Fruit fly (Drosophila melanogaster) whole organism, embryonic: ENCODE measurements around the gene CG32454.

Experiments used
- Antp ChIP-seq: fragments of 200-800 bp; sonication (Bioruptor generic); optimal IDR thresholded peaks from 3 replicates; lab custom pipeline; 2016; ENCODE audit warnings: missing biosample characterization, missing genetic modification characterization
- CG10654 ChIP-seq: fragments of 200-800 bp; sonication (Bioruptor generic); optimal IDR thresholded peaks from 2 replicates; lab custom pipeline; 2016; ENCODE audit warnings: missing biosample characterization, missing genetic modification characterization
- CG12236 ChIP-seq: fragments of 200-800 bp; sonication (Bioruptor generic); optimal IDR thresholded peaks from 2 replicates; lab custom pipeline; 2016; ENCODE audit warnings: missing biosample characterization, missing genetic modification characterization
- CG12391 ChIP-seq: fragments of 200-800 bp; sonication (Bioruptor generic); optimal IDR thresholded peaks from 3 replicates; lab custom pipeline; 2018; ENCODE audit warnings: missing biosample characterization, mild to moderate bottlenecking, missing genetic modification characterization, moderate library complexity
- CG15601 ChIP-seq: fragments of 200-800 bp; sonication (Bioruptor generic); optimal IDR thresholded peaks from 3 replicates; lab custom pipeline; 2019; ENCODE audit warnings: missing biosample characterization, mild to moderate bottlenecking, missing genetic modification characterization, moderate library complexity
- CG16815 ChIP-seq: fragments of 200-800 bp; sonication (Bioruptor generic); optimal IDR thresholded peaks from 3 replicates; lab custom pipeline; 2017; ENCODE audit warnings: missing biosample characterization, mild to moderate bottlenecking, missing genetic modification characterization
- CG1832 ChIP-seq: fragments of 200-800 bp; sonication (Bioruptor generic); optimal IDR thresholded peaks from 2 replicates; lab custom pipeline; 2017; ENCODE audit warnings: missing biosample characterization, mild to moderate bottlenecking, missing genetic modification characterization, inconsistent platforms
- CG2875 ChIP-seq: fragments of 200-800 bp; sonication (Bioruptor generic); optimal IDR thresholded peaks from 2 replicates; lab custom pipeline; 2017; ENCODE audit warnings: missing biosample characterization, mild to moderate bottlenecking, missing genetic modification characterization, missing genetic modification reagents
- CG31441 ChIP-seq: fragments of 200-800 bp; sonication (Bioruptor generic); IDR thresholded peaks from 2 replicates; pipeline ENCODE4 v1.3.6; 2022; ENCODE audit warnings: missing biosample characterization, missing genetic modification characterization
- CG32772 ChIP-seq: fragments of 200-800 bp; sonication (Bioruptor generic); IDR thresholded peaks from 2 replicates; pipeline ENCODE4 v1.3.6; 2022; ENCODE audit warnings: missing biosample characterization, missing genetic modification characterization
- CG34224 ChIP-seq: fragments of 200-800 bp; sonication (Bioruptor generic); IDR thresholded peaks from 3 replicates; pipeline ENCODE4 v1.3.6; 2022; ENCODE audit warnings: missing biosample characterization, missing genetic modification characterization; ENCODE audit not compliant: partially characterized antibody
- CG3847 ChIP-seq: fragments of 200-800 bp; sonication (Bioruptor generic); IDR thresholded peaks from 2 replicates; pipeline ENCODE4 v1.3.6; 2022; ENCODE audit warnings: missing biosample characterization, missing genetic modification characterization
- CG42726 ChIP-seq: fragments of 200-800 bp; sonication (Bioruptor generic); IDR thresholded peaks from 2 replicates; pipeline ENCODE4 v1.3.6; 2022; ENCODE audit warnings: missing biosample characterization, missing genetic modification characterization; ENCODE audit not compliant: partially characterized antibody
- CG4404 ChIP-seq: fragments of 200-800 bp; sonication (Bioruptor generic); IDR thresholded peaks from 2 replicates; pipeline ENCODE4 v1.3.6; 2022; ENCODE audit warnings: missing biosample characterization, missing genetic modification characterization
- CG4617 ChIP-seq: fragments of 200-800 bp; sonication (Bioruptor generic); optimal IDR thresholded peaks from 3 replicates; lab custom pipeline; 2016; ENCODE audit warnings: missing biosample characterization, missing genetic modification characterization, borderline replicate concordance
- CG6175 ChIP-seq: fragments of 200-800 bp; sonication (Bioruptor generic); IDR thresholded peaks from 3 replicates; pipeline ENCODE4 v1.3.6; 2022; ENCODE audit warnings: missing biosample characterization, missing genetic modification characterization
- CG6689 ChIP-seq: fragments of 200-800 bp; sonication (Bioruptor generic); IDR thresholded peaks from 2 replicates; pipeline ENCODE4 v1.3.6; 2022; ENCODE audit warnings: missing biosample characterization, missing genetic modification characterization
- CG9727 ChIP-seq: fragments of 200-800 bp; sonication (Bioruptor generic); optimal IDR thresholded peaks from 3 replicates; lab custom pipeline; 2017; ENCODE audit warnings: missing biosample characterization, mild to moderate bottlenecking, missing genetic modification characterization
- CG9797 ChIP-seq: fragments of 200-800 bp; sonication (Bioruptor generic); optimal IDR thresholded peaks from 3 replicates; lab custom pipeline; 2018; ENCODE audit warnings: missing biosample characterization, mild to moderate bottlenecking, missing genetic modification characterization
- CG9817 ChIP-seq: fragments of 200-800 bp; sonication (Bioruptor generic); optimal IDR thresholded peaks from 2 replicates; lab custom pipeline; 2018; ENCODE audit warnings: missing biosample characterization, mild to moderate bottlenecking, missing genetic modification characterization, moderate library complexity
- D ChIP-seq, 2 experiments: fragments of 200-800 bp in 1 of 2; fragments of >200 bp in 1 of 2; sonication (Bioruptor generic) in 1 of 2; optimal IDR thresholded peaks; 2 replicates in 1 of 2; 3 replicates in 1 of 2; lab custom pipeline; 2017; ENCODE audit warnings: mild to moderate bottlenecking in 1 of 2, missing biosample characterization in 1 of 2, missing genetic modification characterization in 1 of 2, missing genetic modification reagents in 1 of 2
- H15 ChIP-seq: fragments of 200-800 bp; sonication (Bioruptor generic); IDR thresholded peaks from 3 replicates; pipeline ENCODE4 v1.3.6; 2022; ENCODE audit warnings: missing biosample characterization, missing genetic modification characterization
- HHEX ChIP-seq: fragments of 200-800 bp; sonication (Bioruptor generic); optimal IDR thresholded peaks from 3 replicates; lab custom pipeline; 2017; ENCODE audit warnings: missing biosample characterization, mild to moderate bottlenecking, missing genetic modification characterization, missing genetic modification reagents
- HLH54F ChIP-seq: fragments of 200-800 bp; sonication (Bioruptor generic); optimal IDR thresholded peaks from 3 replicates; lab custom pipeline; 2016; ENCODE audit warnings: missing biosample characterization, missing genetic modification characterization
- Hand ChIP-seq: fragments of 200-800 bp; sonication (Bioruptor generic); optimal IDR thresholded peaks from 2 replicates; lab custom pipeline; 2017; ENCODE audit warnings: mild to moderate bottlenecking, missing biosample characterization, missing genetic modification reagents, missing genetic modification characterization
- Jarid2 ChIP-seq: fragments of 200-800 bp; sonication (Bioruptor generic); optimal IDR thresholded peaks from 3 replicates; lab custom pipeline; 2017; ENCODE audit warnings: mild to moderate bottlenecking, missing biosample characterization, missing genetic modification reagents, missing genetic modification characterization
- Oaz ChIP-seq: fragments of 200-800 bp; sonication (Bioruptor generic); IDR thresholded peaks from 2 replicates; pipeline ENCODE4 v1.3.6; 2022; ENCODE audit warnings: missing biosample characterization, missing genetic modification characterization
- PHDP ChIP-seq: fragments of 200-800 bp; sonication (Bioruptor generic); optimal IDR thresholded peaks from 3 replicates; lab custom pipeline; 2018; ENCODE audit warnings: missing biosample characterization, mild to moderate bottlenecking, missing genetic modification characterization, moderate library complexity
- Scr ChIP-seq: fragments of 200-800 bp; sonication (Bioruptor generic); IDR thresholded peaks from 2 replicates; pipeline ENCODE4 v1.3.6; 2022; ENCODE audit warnings: missing biosample characterization, missing genetic modification characterization; ENCODE audit not compliant: partially characterized antibody
- abd-A ChIP-seq: fragments of 200-800 bp; sonication (Bioruptor generic); optimal IDR thresholded peaks from 3 replicates; lab custom pipeline; 2019; ENCODE audit warnings: missing biosample characterization, mild to moderate bottlenecking, missing genetic modification characterization, moderate library complexity
- bowl ChIP-seq: fragments of 200-800 bp; sonication (Bioruptor generic); IDR thresholded peaks from 2 replicates; pipeline ENCODE4 v1.3.6; 2022; ENCODE audit warnings: missing biosample characterization, missing genetic modification characterization
- cg ChIP-seq: fragments of 200-800 bp; sonication (Bioruptor generic); optimal IDR thresholded peaks from 3 replicates; lab custom pipeline; 2019; ENCODE audit warnings: missing biosample characterization, mild to moderate bottlenecking, missing genetic modification characterization, moderate library complexity
- chif ChIP-seq, 2 experiments: fragments of 200-800 bp; sonication (Bioruptor generic); optimal IDR thresholded peaks; 3 replicates each; lab custom pipeline; 2016; ENCODE audit warnings: missing biosample characterization in 2 of 2, missing genetic modification characterization in 2 of 2
- croc ChIP-seq: fragments of 200-800 bp; sonication (Bioruptor generic); conservative IDR thresholded peaks from 3 replicates; pipeline ENCODE4 v1.3.6; 2022; ENCODE audit warnings: missing biosample characterization, missing genetic modification characterization
- crp ChIP-seq, 2 experiments: fragments of 200-800 bp; sonication (Bioruptor generic); optimal IDR thresholded peaks; 2 replicates in 1 of 2; 3 replicates in 1 of 2; lab custom pipeline; 2017; ENCODE audit warnings: missing biosample characterization in 2 of 2, missing genetic modification characterization in 2 of 2, mild to moderate bottlenecking in 1 of 2, moderate library complexity in 1 of 2
- dmrt11E ChIP-seq: fragments of 200-800 bp; sonication (Bioruptor generic); optimal IDR thresholded peaks from 3 replicates; lab custom pipeline; 2018; ENCODE audit warnings: missing biosample characterization, mild to moderate bottlenecking, missing genetic modification characterization, moderate library complexity
- gcm ChIP-seq: fragments of 200-800 bp; sonication (Bioruptor generic); optimal IDR thresholded peaks from 2 replicates; lab custom pipeline; 2019; ENCODE audit warnings: missing biosample characterization, mild to moderate bottlenecking, missing genetic modification characterization, moderate library complexity
- gcm2 ChIP-seq: fragments of 200-800 bp; sonication (Bioruptor generic); optimal IDR thresholded peaks from 2 replicates; lab custom pipeline; 2016; ENCODE audit warnings: missing biosample characterization, missing genetic modification characterization
- grn ChIP-seq: fragments of 200-800 bp; sonication (Bioruptor generic); optimal IDR thresholded peaks from 3 replicates; lab custom pipeline; 2017; ENCODE audit warnings: missing biosample characterization, missing genetic modification characterization
- hth ChIP-seq: fragments of >200 bp; optimal IDR thresholded peaks from 2 replicates; lab custom pipeline; 2017; ENCODE audit warnings: inconsistent platforms
- kni ChIP-seq: fragments of 200-800 bp; sonication (Bioruptor generic); optimal IDR thresholded peaks from 3 replicates; lab custom pipeline; 2017; ENCODE audit warnings: mild to moderate bottlenecking, missing biosample characterization, missing genetic modification reagents, missing genetic modification characterization
- lov ChIP-seq, 2 experiments: fragments of 200-800 bp in 1 of 2; fragments of >200 bp in 1 of 2; sonication (Bioruptor generic) in 1 of 2; IDR thresholded peaks in 1 of 2; optimal IDR thresholded peaks in 1 of 2; 2 replicates in 1 of 2; 3 replicates in 1 of 2; pipeline versions ENCODE4 v1.3.6 to Lab custom; 2017 to 2022; ENCODE audit warnings: missing biosample characterization in 1 of 2, missing genetic modification characterization in 1 of 2
- pros ChIP-seq: fragments of 200-800 bp; sonication (Bioruptor generic); optimal IDR thresholded peaks from 3 replicates; lab custom pipeline; 2019; ENCODE audit warnings: missing biosample characterization, mild to moderate bottlenecking, missing genetic modification characterization, moderate library complexity
- run ChIP-seq: fragments of 200-800 bp; sonication (Bioruptor generic); optimal IDR thresholded peaks from 3 replicates; lab custom pipeline; 2018; ENCODE audit warnings: missing biosample characterization, mild to moderate bottlenecking, missing genetic modification characterization
- sens ChIP-seq: fragments of 200-800 bp; sonication (Bioruptor generic); peaks from one replicate; lab custom pipeline; 2016; ENCODE audit warnings: missing biosample characterization, missing genetic modification characterization
- sug ChIP-seq: fragments of 200-800 bp; optimal IDR thresholded peaks from 2 replicates; lab custom pipeline; 2019; ENCODE audit warnings: missing biosample characterization, mild to moderate bottlenecking, missing genetic modification characterization, moderate library complexity
- ttk ChIP-seq: fragments of 200-800 bp; sonication (Bioruptor generic); IDR thresholded peaks from 2 replicates; pipeline ENCODE4 v2.1.2; 2022; ENCODE audit warnings: missing biosample characterization, missing genetic modification characterization
- vfl ChIP-seq: fragments of 200-800 bp; sonication (Bioruptor generic); optimal IDR thresholded peaks from 2 replicates; lab custom pipeline; 2016; ENCODE audit warnings: missing biosample characterization, missing genetic modification characterization
- zfh2 ChIP-seq: fragments of 200-800 bp; sonication (Bioruptor generic); optimal IDR thresholded peaks from 2 replicates; lab custom pipeline; 2016; ENCODE audit warnings: missing biosample characterization, missing genetic modification characterization

Gene CG32454

DNA sequence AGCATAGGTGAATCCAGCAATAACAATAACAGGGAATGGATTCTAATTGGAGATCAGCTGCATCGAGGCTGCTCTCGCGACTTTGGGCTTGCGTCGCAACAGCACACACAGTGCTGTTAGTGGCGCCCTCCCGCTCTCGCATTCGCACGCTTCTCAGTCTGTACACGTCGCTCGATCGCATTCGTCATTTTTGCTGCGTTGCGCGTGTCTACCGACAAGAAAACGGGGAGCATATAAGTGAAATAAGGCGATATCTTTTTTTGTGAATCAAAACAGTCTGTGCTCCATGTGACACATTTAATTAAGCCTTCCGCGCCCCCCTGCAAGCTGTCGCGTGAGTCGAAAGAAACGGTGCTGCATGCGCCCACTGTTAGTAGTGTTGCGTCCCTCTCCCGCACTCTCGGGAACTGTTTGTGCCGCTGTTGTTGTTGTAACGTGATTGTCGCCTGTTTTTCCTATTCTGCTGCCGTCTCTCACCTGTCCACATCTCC lies 43.9 kb downstream of the CG32454 start (continued):
- TF ChIP-seq Scr (GFP tag; lab: Robert Waterston, UW) (0 out of 2 replicates have a peak, but pooled peaks have one; percentile 29), Antp (GFP tag; lab: Kevin White, UChicago) (no peak), CG10654 (GFP tag; lab: Kevin White, UChicago) (no peak), gcm (GFP tag; lab: Kevin White, UChicago) (no peak), CG2875 (GFP tag; lab: Kevin White, UChicago) (no peak), pros (GFP tag; lab: Kevin White, UChicago) (peak; percentile 22), sug (peak; percentile 88), hth (lab: Kevin White, UChicago) (no peak), CG12236 (no peak), Hand (GFP tag; lab: Kevin White, UChicago) (no peak), CG9727 (GFP tag; lab: Kevin White, UChicago) (no peak), CG1832 (GFP tag; lab: Kevin White, UChicago) (peak; percentile 71), gcm2 (GFP tag; lab: Kevin White, UChicago) (no peak), H15 (GFP tag; lab: Robert Waterston, UW) (no peak), CG31441 (GFP tag; lab: Robert Waterston, UW) (no peak), cg (GFP tag; lab: Kevin White, UChicago) (peak; percentile 9), grn (no peak), abd-A (tag; lab: Kevin White, UChicago) (no peak), chif (GFP tag; optimal IDR thresholded peaks at IDR 0.05; lab: Kevin White, UChicago) (no peak), CG15601 (tag; lab: Kevin White, UChicago) (no peak), CG4404 (GFP tag; lab: Robert Waterston, UW) (no peak), lov (optimal IDR thresholded peaks at IDR 0.05; lab: Kevin White, UChicago) (no peak), lov (GFP tag; IDR thresholded peaks at IDR 0.05; lab: Robert Waterston, UW) (no peak), CG4617 (peak; percentile 59), CG12391 (no peak), zfh2 (no peak), CG42726 (no peak), CG6689 (no peak), HLH54F (GFP tag; lab: Kevin White, UChicago) (no peak), kni (GFP tag; lab: Kevin White, UChicago) (peak; percentile 73), CG9817 (tag; lab: Kevin White, UChicago) (no peak), Jarid2 (GFP tag; lab: Kevin White, UChicago) (peak; percentile 84), HHEX (GFP tag; lab: Kevin White, UChicago) (no peak), CG9797 (no peak), PHDP (tag; lab: Kevin White, UChicago) (no peak), Oaz (no peak), sens (GFP tag; lab: Kevin White, UChicago) (peak; percentile 51), croc (GFP tag; lab: Robert Waterston, UW) (no peak), CG3847 (GFP tag; lab: Robert Waterston, UW) (no peak), dmrt11E (tag; lab: Kevin White, UChicago) (no peak), vfl (GFP tag; lab: Kevin White, UChicago) (no peak), CG34224 (GFP tag; lab: Robert Waterston, UW) (0 out of 3 replicates have a peak, but pooled peaks have one; percentile 30), crp (GFP tag; optimal IDR thresholded peaks at IDR 0.05; lab: Kevin White, UChicago) (peak in 1 of 2 experiments; percentile 39), ttk (GFP tag; lab: Robert Waterston, UW) (no peak), D (optimal IDR thresholded peaks at IDR 0.05; lab: Kevin White, UChicago) (peak; percentile 15), D (GFP tag; optimal IDR thresholded peaks at IDR 0.05; lab: Kevin White, UChicago) (no peak), run (tag; lab: Kevin White, UChicago) (no peak), bowl (GFP tag; lab: Robert Waterston, UW) (no peak), CG32772 (GFP tag; lab: Robert Waterston, UW) (no peak), CG6175 (no peak), CG16815 (no peak)
